Fruit fly (Drosophila melanogaster): ENCODE data around the gene pths.
A peak's percentile ranks its signal among the peaks of the same experiment; 100 is the strongest.

The pths gene

dm6 chr2L:21163311-21163842 lies 20.3 kb downstream of the pths start, which contains the start of gene Noc2 (continued):
- no peak for TF ChIP-seq nerfin-2 (GFP tag; IDR thresholded peaks at IDR 0.05; ENCODE audit: partially characterized antibody)
- 0 out of 3 replicates have a peak, but pooled peaks have one; percentile 2 for TF ChIP-seq CG34224 (GFP tag; IDR thresholded peaks at IDR 0.05; ENCODE audit: partially characterized antibody)
- no peak for TF ChIP-seq CG1792 (GFP tag; optimal IDR thresholded peaks at IDR 0.05)
- TF ChIP-seq slou (GFP tag; optimal IDR thresholded peaks at IDR 0.05): peak; percentile 31
- TF ChIP-seq shn (GFP tag; optimal IDR thresholded peaks at IDR 0.05): peak; percentile 10
- TF ChIP-seq HLH54F (GFP tag; optimal IDR thresholded peaks at IDR 0.05): peak; percentile 29
- TF ChIP-seq CG6272 (GFP tag; IDR thresholded peaks at IDR 0.05): peak; percentile 48
- TF ChIP-seq CG6175 (GFP tag; IDR thresholded peaks at IDR 0.05): no peak
- TF ChIP-seq CG6683 (GFP tag; optimal IDR thresholded peaks at IDR 0.05): no peak
- peak; percentile 43 for TF ChIP-seq esg (GFP tag; conservative IDR thresholded peaks at IDR 0.05)
- TF ChIP-seq Med (GFP tag): peak; percentile 84
- no peak for TF ChIP-seq Lpt (GFP tag; optimal IDR thresholded peaks at IDR 0.05)
- peak; percentile 41 for TF ChIP-seq CG2116 (GFP tag; optimal IDR thresholded peaks at IDR 0.05)
- TF ChIP-seq chif (GFP tag; optimal IDR thresholded peaks at IDR 0.05): peak in 1 of 2 experiments; percentile 17
- TF ChIP-seq usp (GFP tag; optimal IDR thresholded peaks at IDR 0.05): no peak
- TF ChIP-seq pzg (GFP tag; optimal IDR thresholded peaks at IDR 0.05): peak; percentile 40
- TF ChIP-seq Bdp1 (GFP tag; optimal IDR thresholded peaks at IDR 0.05): peak; percentile 25
- peak; percentile 58 for TF ChIP-seq CG14014 (GFP tag; IDR thresholded peaks at IDR 0.05)
- no peak for TF ChIP-seq CG7357 (GFP tag; IDR thresholded peaks at IDR 0.05)
- peak; percentile 45; the same call in 1 of the 2 replicates for TF ChIP-seq Xrp1 (GFP tag; IDR thresholded peaks at IDR 0.05)
- peak; percentile 29 for TF ChIP-seq Ssrp (tag; optimal IDR thresholded peaks at IDR 0.05)

- TF ChIP-seq CG8089 (GFP tag; optimal IDR thresholded peaks at IDR 0.05) (no peak), CG12236 (GFP tag; optimal IDR thresholded peaks at IDR 0.05) (no peak), Med (GFP tag) (peak; percentile 84), grau (tag; optimal IDR thresholded peaks at IDR 0.05) (peak; percentile 3), CG7745 (tag; optimal IDR thresholded peaks at IDR 0.05) (no peak), amos (GFP tag; IDR thresholded peaks at IDR 0.05; ENCODE audit: partially characterized antibody) (no peak), knrl (GFP tag; IDR thresholded peaks at IDR 0.05; ENCODE audit: partially characterized antibody) (no peak), Sry-δ (GFP tag; optimal IDR thresholded peaks at IDR 0.05) (peak; percentile 14), bigmax (GFP tag; optimal IDR thresholded peaks at IDR 0.05) (peak; percentile 100), CG18764 (GFP tag; optimal IDR thresholded peaks at IDR 0.05) (no peak), CG14710 (tag; optimal IDR thresholded peaks at IDR 0.05) (peak; percentile 8), btn (GFP tag; optimal IDR thresholded peaks at IDR 0.05) (no peak), Mes4 (GFP tag; optimal IDR thresholded peaks at IDR 0.05) (no peak), sima (GFP tag; optimal IDR thresholded peaks at IDR 0.05) (no peak), hb (GFP tag; IDR thresholded peaks at IDR 0.05; ENCODE audit: partially characterized antibody) (no peak), CG10543 (GFP tag; optimal IDR thresholded peaks at IDR 0.05) (peak; percentile 23), CG6175 (GFP tag; IDR thresholded peaks at IDR 0.05) (no peak), h (optimal IDR thresholded peaks at IDR 0.05) (no peak), cad (GFP tag; optimal IDR thresholded peaks at IDR 0.05) (no peak), kah (GFP tag; optimal IDR thresholded peaks at IDR 0.05) (no peak), CG13624 (GFP tag; optimal IDR thresholded peaks at IDR 0.05) (peak; percentile 14), gro (GFP tag; optimal IDR thresholded peaks at IDR 0.05) (peak; percentile 41), CG12299 (tag; optimal IDR thresholded peaks at IDR 0.05) (no peak), CoRest (tag; optimal IDR thresholded peaks at IDR 0.05) (peak; percentile 22), Oli (tag; optimal IDR thresholded peaks at IDR 0.05) (no peak), CG2116 (GFP tag; optimal IDR thresholded peaks at IDR 0.05) (peak; percentile 29), nerfin-2 (GFP tag; IDR thresholded peaks at IDR 0.05; ENCODE audit: partially characterized antibody) (no peak), MBD-R2 (GFP tag; IDR thresholded peaks at IDR 0.05) (peak; percentile 80), lilli (GFP tag; optimal IDR thresholded peaks at IDR 0.05) (peak; percentile 13), ssp (GFP tag; IDR thresholded peaks at IDR 0.05) (no peak), ind (GFP tag; optimal IDR thresholded peaks at IDR 0.05) (no peak), Lim3 (GFP tag; IDR thresholded peaks at IDR 0.05) (no peak), Rfx (GFP tag; IDR thresholded peaks at IDR 0.05) (peak; percentile 22; the same call in 1 of the 2 replicates), Dp (GFP tag; optimal IDR thresholded peaks at IDR 0.05) (peak; percentile 86)
Measured at dm6 chr2L:21166422-21166821, 23.4 kb downstream of the pths start.
